Fruit fly (Drosophila melanogaster): ENCODE data around the gene TTLL6B.

- TF ChIP-seq ttk (optimal IDR thresholded peaks at IDR 0.05) (no peak), psq (optimal IDR thresholded peaks at IDR 0.05) (no peak), insv (optimal IDR thresholded peaks at IDR 0.05) (no peak), Sin3A (optimal IDR thresholded peaks at IDR 0.05) (no peak), h (optimal IDR thresholded peaks at IDR 0.05) (no peak), Myc (optimal IDR thresholded peaks at IDR 0.05) (no peak)
Observed at dm6 chr3R:27220829-27221463, 29.9 kb downstream of the TTLL6B start.
